Fruit fly (Drosophila melanogaster) whole organism, prepupa: Measurements from ENCODE around the gene Chchd2.

Experiments used
- Blimp-1 ChIP-seq: fragments of 200-800 bp; sonication (Bioruptor generic); optimal IDR thresholded peaks from 3 replicates; lab custom pipeline; 2017; ENCODE audit warnings: missing biosample characterization, missing genetic modification characterization, mild to moderate bottlenecking, moderate library complexity, missing genetic modification reagents
- CG10631 ChIP-seq: fragments of 200-800 bp; sonication (Bioruptor generic); optimal IDR thresholded peaks from 2 replicates; lab custom pipeline; 2016; ENCODE audit warnings: missing biosample characterization, missing genetic modification characterization
- CG10669 ChIP-seq: fragments of 200-800 bp; sonication (Bioruptor generic); optimal IDR thresholded peaks from 3 replicates; lab custom pipeline; 2018; ENCODE audit warnings: missing biosample characterization, mild to moderate bottlenecking, missing genetic modification characterization, moderate library complexity
- CG11762 ChIP-seq: fragments of 200-800 bp; sonication (Bioruptor generic); optimal IDR thresholded peaks from 3 replicates; lab custom pipeline; 2016; ENCODE audit warnings: missing biosample characterization, missing genetic modification characterization; ENCODE audit not compliant: insufficient read depth
- CG11902 ChIP-seq: fragments of 200-800 bp; sonication (Bioruptor generic); optimal IDR thresholded peaks from 3 replicates; lab custom pipeline; 2016; ENCODE audit warnings: missing biosample characterization, missing genetic modification characterization
- CG15336 ChIP-seq: fragments of 200-800 bp; sonication (Bioruptor generic); IDR thresholded peaks from 2 replicates; pipeline ENCODE4 v1.3.6; 2022; ENCODE audit warnings: missing biosample characterization, missing genetic modification characterization
- CG1621 ChIP-seq: fragments of 200-800 bp; sonication (Bioruptor generic); optimal IDR thresholded peaks from 3 replicates; lab custom pipeline; 2018; ENCODE audit warnings: missing biosample characterization, mild to moderate bottlenecking, missing genetic modification characterization
- CG16779 ChIP-seq: fragments of 200-800 bp; sonication (Bioruptor generic); optimal IDR thresholded peaks from 3 replicates; lab custom pipeline; 2017; ENCODE audit warnings: missing biosample characterization, mild to moderate bottlenecking, missing genetic modification characterization
- CG3032 ChIP-seq: fragments of 200-800 bp; optimal IDR thresholded peaks from 2 replicates; lab custom pipeline; 2019; ENCODE audit warnings: missing biosample characterization, mild to moderate bottlenecking, missing genetic modification characterization, moderate library complexity
- CG32006 ChIP-seq: fragments of 200-800 bp; sonication (Bioruptor generic); optimal IDR thresholded peaks from 3 replicates; lab custom pipeline; 2017; ENCODE audit warnings: missing biosample characterization, mild to moderate bottlenecking, missing genetic modification characterization
- CG34406 ChIP-seq: fragments of 200-800 bp; sonication (Bioruptor generic); optimal IDR thresholded peaks from 3 replicates; lab custom pipeline; 2016; ENCODE audit warnings: missing biosample characterization, missing genetic modification characterization
- CG3919 ChIP-seq: fragments of 200-800 bp; sonication (Bioruptor generic); optimal IDR thresholded peaks from 3 replicates; lab custom pipeline; 2016; ENCODE audit warnings: missing biosample characterization, missing genetic modification characterization
- CG4318 ChIP-seq: fragments of 200-800 bp; sonication (Bioruptor generic); optimal IDR thresholded peaks from 3 replicates; lab custom pipeline; 2017; ENCODE audit warnings: missing biosample characterization, mild to moderate bottlenecking, missing genetic modification characterization
- CG6163 ChIP-seq: fragments of 200-800 bp; sonication (Bioruptor generic); IDR thresholded peaks from 3 replicates; pipeline ENCODE4 v1.3.6; 2022; ENCODE audit warnings: missing biosample characterization, missing genetic modification characterization
- CG6792 ChIP-seq: fragments of 200-800 bp; sonication (Bioruptor generic); optimal IDR thresholded peaks from 3 replicates; lab custom pipeline; 2016; ENCODE audit warnings: missing biosample characterization, missing genetic modification characterization
- CG6808 ChIP-seq: fragments of 200-800 bp; sonication (Bioruptor generic); optimal IDR thresholded peaks from 3 replicates; lab custom pipeline; 2017; ENCODE audit warnings: missing biosample characterization, missing genetic modification characterization, mild to moderate bottlenecking, moderate library complexity, missing genetic modification reagents
- CG6854 ChIP-seq: fragments of 200-800 bp; sonication (Bioruptor generic); optimal IDR thresholded peaks from 2 replicates; lab custom pipeline; 2017; ENCODE audit warnings: missing biosample characterization, mild to moderate bottlenecking, missing genetic modification characterization
- CG7368 ChIP-seq: fragments of 200-800 bp; sonication (Bioruptor generic); optimal IDR thresholded peaks from 3 replicates; lab custom pipeline; 2016; ENCODE audit warnings: missing biosample characterization, missing genetic modification characterization
- CG8119 ChIP-seq: fragments of 200-800 bp; sonication (Bioruptor generic); IDR thresholded peaks from 3 replicates; pipeline ENCODE4 v1.3.6; 2022; ENCODE audit warnings: missing biosample characterization, missing genetic modification characterization
- CG8319 ChIP-seq: fragments of 200-800 bp; sonication (Bioruptor generic); optimal IDR thresholded peaks from 3 replicates; lab custom pipeline; 2016; ENCODE audit warnings: missing biosample characterization, missing genetic modification characterization
- CG8632 ChIP-seq: fragments of 200-800 bp; sonication (Bioruptor generic); optimal IDR thresholded peaks from 3 replicates; lab custom pipeline; 2016; ENCODE audit warnings: missing biosample characterization, missing genetic modification characterization
- CG9139 ChIP-seq: fragments of 200-800 bp; sonication (Bioruptor generic); optimal IDR thresholded peaks from 3 replicates; lab custom pipeline; 2017; ENCODE audit warnings: missing biosample characterization, mild to moderate bottlenecking, missing genetic modification characterization
- Eip75B ChIP-seq: fragments of 200-800 bp; sonication (Bioruptor generic); optimal IDR thresholded peaks from 3 replicates; lab custom pipeline; 2016; ENCODE audit warnings: missing biosample characterization, missing genetic modification characterization
- Eip93F ChIP-seq: fragments of 200-800 bp; sonication (Bioruptor generic); optimal IDR thresholded peaks from 2 replicates; lab custom pipeline; 2016; ENCODE audit warnings: missing biosample characterization, mild to moderate bottlenecking, missing genetic modification characterization
- Ets21C ChIP-seq: fragments of 200-800 bp; sonication (Bioruptor generic); optimal IDR thresholded peaks from 3 replicates; lab custom pipeline; 2016; ENCODE audit warnings: missing biosample characterization, missing genetic modification characterization
- Ets96B ChIP-seq: fragments of 200-800 bp; optimal IDR thresholded peaks from 2 replicates; lab custom pipeline; 2019; ENCODE audit warnings: missing biosample characterization, mild to moderate bottlenecking, missing genetic modification characterization, moderate library complexity
- Gug ChIP-seq: fragments of 200-800 bp; sonication (Bioruptor generic); IDR thresholded peaks from 2 replicates; pipeline ENCODE4 v1.3.6; 2022; ENCODE audit warnings: missing biosample characterization, missing genetic modification characterization
- Hr38 ChIP-seq: sonication (Bioruptor generic); optimal IDR thresholded peaks from 2 replicates; lab custom pipeline; 2016; ENCODE audit warnings: missing biosample characterization, missing genetic modification characterization
- Hr39 ChIP-seq: fragments of 200-800 bp; sonication (Bioruptor generic); optimal IDR thresholded peaks from 2 replicates; lab custom pipeline; 2016; ENCODE audit warnings: missing biosample characterization, missing genetic modification characterization
- Hr4 ChIP-seq: fragments of 200-800 bp; sonication (Bioruptor generic); optimal IDR thresholded peaks from 3 replicates; lab custom pipeline; 2016; ENCODE audit warnings: missing biosample characterization, missing genetic modification characterization
- OdsH ChIP-seq: fragments of 200-800 bp; sonication (Bioruptor generic); optimal IDR thresholded peaks from 3 replicates; lab custom pipeline; 2016; ENCODE audit warnings: missing biosample characterization, missing genetic modification characterization
- Smox ChIP-seq: fragments of 200-800 bp; sonication (Bioruptor generic); optimal IDR thresholded peaks from 3 replicates; lab custom pipeline; 2016; ENCODE audit warnings: missing biosample characterization, missing genetic modification characterization
- Sox102F ChIP-seq: fragments of 200-800 bp; sonication (Bioruptor generic); optimal IDR thresholded peaks from 2 replicates; lab custom pipeline; 2016; ENCODE audit warnings: missing biosample characterization, mild to moderate bottlenecking, missing genetic modification characterization
- Sox14 ChIP-seq: fragments of 200-800 bp; sonication (Bioruptor generic); optimal IDR thresholded peaks from 3 replicates; lab custom pipeline; 2016; ENCODE audit warnings: missing biosample characterization, missing genetic modification characterization
- Sox15 ChIP-seq: fragments of 200-800 bp; sonication (Bioruptor generic); optimal IDR thresholded peaks from 3 replicates; lab custom pipeline; 2016; ENCODE audit warnings: missing biosample characterization, missing genetic modification characterization
- achi ChIP-seq: fragments of 200-800 bp; sonication (Bioruptor generic); optimal IDR thresholded peaks from 3 replicates; lab custom pipeline; 2016; ENCODE audit warnings: missing biosample characterization, missing genetic modification characterization
- acj6 ChIP-seq: fragments of 200-800 bp; sonication (Bioruptor generic); optimal IDR thresholded peaks from 3 replicates; lab custom pipeline; 2016; ENCODE audit warnings: missing biosample characterization, missing genetic modification characterization
- cyc ChIP-seq: fragments of 200-800 bp; sonication (Bioruptor generic); optimal IDR thresholded peaks from 3 replicates; lab custom pipeline; 2016; ENCODE audit warnings: missing biosample characterization, missing genetic modification characterization
- dac ChIP-seq: fragments of 200-800 bp; sonication (Bioruptor generic); optimal IDR thresholded peaks from 2 replicates; lab custom pipeline; 2017; ENCODE audit warnings: missing biosample characterization, mild to moderate bottlenecking, missing genetic modification characterization
- eg ChIP-seq: fragments of 200-800 bp; sonication (Bioruptor generic); IDR thresholded peaks from 3 replicates; pipeline ENCODE4 v1.3.6; 2022; ENCODE audit warnings: missing biosample characterization, missing genetic modification characterization
- esn ChIP-seq: fragments of 200-800 bp; sonication (Bioruptor generic); optimal IDR thresholded peaks from 2 replicates; lab custom pipeline; 2016; ENCODE audit warnings: missing biosample characterization, mild to moderate bottlenecking, missing genetic modification characterization, moderate library complexity
- fd59A ChIP-seq: fragments of 200-800 bp; sonication (Bioruptor generic); optimal IDR thresholded peaks from 2 replicates; lab custom pipeline; 2017; ENCODE audit warnings: missing biosample characterization, mild to moderate bottlenecking, missing genetic modification characterization, missing genetic modification reagents
- fd85E ChIP-seq: fragments of 200-800 bp; sonication (Bioruptor generic); optimal IDR thresholded peaks from 3 replicates; lab custom pipeline; 2016; ENCODE audit warnings: missing biosample characterization, missing genetic modification characterization
- fkh ChIP-seq: fragments of 200-800 bp; sonication (Bioruptor generic); optimal IDR thresholded peaks from 3 replicates; lab custom pipeline; 2017; ENCODE audit warnings: missing biosample characterization, mild to moderate bottlenecking, missing genetic modification characterization, moderate library complexity
- lz ChIP-seq: fragments of 200-800 bp; sonication (Bioruptor generic); optimal IDR thresholded peaks from 3 replicates; lab custom pipeline; 2016; ENCODE audit warnings: missing biosample characterization, missing genetic modification characterization
- net ChIP-seq: fragments of 200-800 bp; sonication (Bioruptor generic); optimal IDR thresholded peaks from 3 replicates; lab custom pipeline; 2016; ENCODE audit warnings: missing biosample characterization, missing genetic modification characterization
- pdm3 ChIP-seq: fragments of 200-800 bp; sonication (Bioruptor generic); optimal IDR thresholded peaks from 3 replicates; lab custom pipeline; 2016; ENCODE audit warnings: missing biosample characterization, missing genetic modification characterization
- salr ChIP-seq, 2 experiments: fragments of 200-800 bp; sonication (Bioruptor generic); optimal IDR thresholded peaks; 3 replicates each; lab custom pipeline; 2016 to 2018; ENCODE audit warnings: missing biosample characterization in 2 of 2, missing genetic modification characterization in 2 of 2, mild to moderate bottlenecking in 1 of 2
- spab ChIP-seq: fragments of 200-800 bp; sonication (Bioruptor generic); optimal IDR thresholded peaks from 2 replicates; lab custom pipeline; 2017; ENCODE audit warnings: missing biosample characterization, mild to moderate bottlenecking, missing genetic modification characterization, missing genetic modification reagents
- ss ChIP-seq, 2 experiments: fragments of 200-800 bp; sonication (Bioruptor generic); optimal IDR thresholded peaks; 2 replicates in 1 of 2; 3 replicates in 1 of 2; lab custom pipeline; 2017 to 2018; ENCODE audit warnings: mild to moderate bottlenecking in 2 of 2, missing biosample characterization in 2 of 2, missing genetic modification characterization in 2 of 2, moderate library complexity in 1 of 2
- svp ChIP-seq: fragments of 200-800 bp; sonication (Bioruptor generic); peaks from one replicate; lab custom pipeline; 2016; ENCODE audit warnings: missing biosample characterization, missing genetic modification characterization
- topi ChIP-seq: fragments of 200-800 bp; sonication (Bioruptor generic); optimal IDR thresholded peaks from 3 replicates; lab custom pipeline; 2016; ENCODE audit warnings: missing biosample characterization, missing genetic modification characterization
- vri ChIP-seq: fragments of 200-800 bp; sonication (Bioruptor generic); optimal IDR thresholded peaks from 3 replicates; lab custom pipeline; 2016; ENCODE audit warnings: missing biosample characterization, mild to moderate bottlenecking, missing genetic modification characterization

The Chchd2 gene

dm6 chrX:17148951-17149449, at the start of gene Chchd2:
Gene Chchd2, plus strand, starts transcription at chrX:17149001.
- TF ChIP-seq topi (GFP tag; lab: Kevin White, UChicago) (no peak), CG34406 (no peak), CG32006 (GFP tag; lab: Kevin White, UChicago) (no peak), CG7368 (no peak), Ets96B (tag; lab: Kevin White, UChicago) (no peak), Sox102F (GFP tag; lab: Kevin White, UChicago) (no peak), lz (GFP tag; lab: Kevin White, UChicago) (no peak), CG11762 (GFP tag; lab: Kevin White, UChicago) (no peak), CG3919 (GFP tag; lab: Kevin White, UChicago) (no peak), salr (GFP tag; optimal IDR thresholded peaks at IDR 0.05; lab: Kevin White, UChicago) (no peak), fd85E (no peak), CG16779 (tag; lab: Kevin White, UChicago) (peak; percentile 29), eg (GFP tag; lab: Robert Waterston, UW) (no peak; the same call in 2 of the 3 replicates), Ets21C (no peak), Blimp-1 (GFP tag; lab: Kevin White, UChicago) (no peak), CG8319 (GFP tag; lab: Kevin White, UChicago) (no peak), OdsH (GFP tag; lab: Kevin White, UChicago) (no peak), Hr4 (no peak), spab (GFP tag; lab: Kevin White, UChicago) (no peak), Gug (GFP tag; lab: Robert Waterston, UW) (no peak), Eip93F (GFP tag; lab: Kevin White, UChicago) (no peak), CG8632 (GFP tag; lab: Kevin White, UChicago) (no peak), Smox (GFP tag; lab: Kevin White, UChicago) (no peak), CG8119 (no peak), Eip75B (no peak), CG10631 (no peak), CG6854 (peak; percentile 74), Hr39 (GFP tag; lab: Kevin White, UChicago) (no peak), fd59A (GFP tag; lab: Kevin White, UChicago) (no peak), CG11902 (GFP tag; lab: Kevin White, UChicago) (no peak), fkh (peak; percentile 74), CG6792 (GFP tag; lab: Kevin White, UChicago) (no peak), CG6163 (GFP tag; lab: Robert Waterston, UW) (peak; percentile 43; the same call in 1 of the 3 replicates), CG4318 (GFP tag; lab: Kevin White, UChicago) (no peak), Sox14 (GFP tag; lab: Kevin White, UChicago) (peak; percentile 28), CG15336 (GFP tag; lab: Robert Waterston, UW) (peak; percentile 39; the same call in 1 of the 2 replicates), net (GFP tag; lab: Kevin White, UChicago) (no peak), dac (no peak), svp (peak; percentile 67), achi (GFP tag; lab: Kevin White, UChicago) (no peak), CG9139 (GFP tag; lab: Kevin White, UChicago) (peak; percentile 12), vri (GFP tag; lab: Kevin White, UChicago) (peak; percentile 94), acj6 (GFP tag; lab: Kevin White, UChicago) (no peak), esn (GFP tag; lab: Kevin White, UChicago) (no peak), ss (GFP tag; optimal IDR thresholded peaks at IDR 0.05; lab: Kevin White, UChicago) (peak; percentile 7 to 55), CG1621 (tag; lab: Kevin White, UChicago) (no peak), pdm3 (GFP tag; lab: Kevin White, UChicago) (no peak), Hr38 (GFP tag; lab: Kevin White, UChicago) (no peak), cyc (GFP tag; lab: Kevin White, UChicago) (no peak), CG3032 (tag; lab: Kevin White, UChicago) (no peak), CG6808 (GFP tag; lab: Kevin White, UChicago) (peak; percentile 19), Sox15 (GFP tag; lab: Kevin White, UChicago) (no peak), CG10669 (no peak)
